Fruit fly (Drosophila melanogaster): ENCODE results near the gene Atg18b.

- TF ChIP-seq EcR (GFP tag; optimal IDR thresholded peaks at IDR 0.05) (no peak), CG17806 (tag; optimal IDR thresholded peaks at IDR 0.05) (no peak), CG10348 (GFP tag; IDR thresholded peaks at IDR 0.05) (no peak), gl (tag; optimal IDR thresholded peaks at IDR 0.05) (no peak), Snoo (tag; optimal IDR thresholded peaks at IDR 0.05) (no peak), CG32121 (GFP tag; IDR thresholded peaks at IDR 0.05) (no peak), fd96Ca (GFP tag; IDR thresholded peaks at IDR 0.05) (no peak), CG14655 (GFP tag; optimal IDR thresholded peaks at IDR 0.05) (no peak), CG9948 (tag; optimal IDR thresholded peaks at IDR 0.05) (no peak), Pif1A (GFP tag; optimal IDR thresholded peaks at IDR 0.05) (no peak), Ets98B (GFP tag; IDR thresholded peaks at IDR 0.05) (no peak), D1 (tag; optimal IDR thresholded peaks at IDR 0.05) (no peak), rn (GFP tag; IDR thresholded peaks at IDR 0.05) (no peak), CG13204 (GFP tag; optimal IDR thresholded peaks at IDR 0.05) (no peak)
Measured at dm6 chr2L:21195331-21195730, 25.0 kb downstream of the Atg18b start.

Data from whole organism, pupa.